Worm (Caenorhabditis elegans) whole organism, early embryonic: Measurements from ENCODE around the gene Y110A2AL.1.
A peak's percentile ranks its signal among the peaks of the same experiment; 100 is the strongest.

Source experiments
- B0310.2 ChIP-seq: sonication (generic microtip); optimal IDR thresholded peaks from 2 replicates; lab custom pipeline; 2016; ENCODE audit warnings: mild to moderate bottlenecking, missing genetic modification characterization, missing compliant biosample characterization
- F13C5.2 ChIP-seq: sonication (generic microtip); optimal IDR thresholded peaks from 2 replicates; lab custom pipeline; 2017; ENCODE audit warnings: mild to moderate bottlenecking, missing genetic modification characterization, inconsistent platforms, missing compliant biosample characterization
- aly-1 ChIP-seq: sonication (generic microtip); optimal IDR thresholded peaks from 2 replicates; lab custom pipeline; 2016; ENCODE audit warnings: missing genetic modification characterization, missing compliant biosample characterization
- ama-1 ChIP-seq: fragments of 150-350 bp; optimal IDR thresholded peaks from 2 replicates; lab custom pipeline; 2014
- ceh-13 ChIP-seq: fragments of 200-800 bp; sonication (Bioruptor generic); optimal IDR thresholded peaks from 2 replicates; lab custom pipeline; 2018; ENCODE audit warnings: mild to moderate bottlenecking, missing genetic modification characterization, missing compliant biosample characterization
- ceh-36 ChIP-seq: sonication (generic microtip); optimal IDR thresholded peaks from 2 replicates; lab custom pipeline; 2016; ENCODE audit warnings: missing genetic modification characterization, inconsistent platforms, missing compliant biosample characterization
- ets-7 ChIP-seq: sonication (generic microtip); optimal IDR thresholded peaks from 2 replicates; lab custom pipeline; 2016; ENCODE audit warnings: missing genotype, missing genetic modification characterization, missing compliant biosample characterization
- flt-1 ChIP-seq: fragments of 200-800 bp; sonication (Bioruptor generic); IDR thresholded peaks from 2 replicates; pipeline ENCODE4 v1.3.6; 2022; ENCODE audit warnings: missing genetic modification characterization, missing compliant biosample characterization
- hmbx-1 ChIP-seq: sonication (generic microtip); optimal IDR thresholded peaks from 2 replicates; lab custom pipeline; 2016; ENCODE audit warnings: mild to moderate bottlenecking, missing genetic modification characterization, missing compliant biosample characterization
- hmg-4 ChIP-seq: fragments of 200-800 bp; sonication (Bioruptor generic); optimal IDR thresholded peaks from 2 replicates; lab custom pipeline; 2018; ENCODE audit warnings: mild to moderate bottlenecking, missing genetic modification characterization, missing compliant biosample characterization
- hnd-1 ChIP-seq: sonication (generic microtip); optimal IDR thresholded peaks from 2 replicates; lab custom pipeline; 2016; ENCODE audit warnings: missing genetic modification characterization, missing compliant biosample characterization
- pes-1 ChIP-seq: fragments of 200-800 bp; sonication (Bioruptor generic); IDR thresholded peaks from 2 replicates; pipeline ENCODE4 v1.3.6; 2022; ENCODE audit warnings: missing genetic modification reagents, missing genetic modification characterization, missing compliant biosample characterization
- scrt-1 ChIP-seq: fragments of 200-800 bp; sonication (Bioruptor generic); IDR thresholded peaks from 2 replicates; pipeline ENCODE4 v1.3.6; 2022; ENCODE audit warnings: missing genetic modification characterization, missing compliant biosample characterization
- sea-1 ChIP-seq: fragments of 200-800 bp; sonication (Bioruptor generic); conservative IDR thresholded peaks from 2 replicates; pipeline ENCODE4 v1.3.6; 2022; ENCODE audit warnings: missing genetic modification characterization, missing compliant biosample characterization
- tbx-11 ChIP-seq: fragments of 200-800 bp; sonication (Bioruptor generic); IDR thresholded peaks from 2 replicates; pipeline ENCODE4 v1.3.6; 2022; ENCODE audit warnings: missing genetic modification characterization, missing compliant biosample characterization
- tbx-37 ChIP-seq: fragments of 200-800 bp; sonication (Bioruptor generic); conservative IDR thresholded peaks from 2 replicates; pipeline ENCODE4 v1.3.6; 2022; ENCODE audit warnings: missing genetic modification reagents, missing genetic modification characterization, missing compliant biosample characterization
- tra-4 ChIP-seq: sonication (generic microtip); optimal IDR thresholded peaks from 2 replicates; lab custom pipeline; 2017; ENCODE audit warnings: missing genetic modification characterization, missing compliant biosample characterization

Y110A2AL.1 gene

ce11 chrII:2859873-2860821 lies 14.8 kb upstream of the Y110A2AL.1 start:
- TF ChIP-seq ets-7 (tag; lab: Kevin White, UChicago) (no peak), hnd-1 (no peak), F13C5.2 (no peak), scrt-1 (GFP tag; lab: Robert Waterston, UW) (peak; percentile 69), tbx-11 (0 out of 2 replicates have a peak, but pooled peaks have one; percentile 12), ama-1 (no peak), B0310.2 (tag; lab: Kevin White, UChicago) (no peak), hmg-4 (GFP tag; lab: Kevin White, UChicago) (peak; percentile 35), pes-1 (GFP tag; lab: Robert Waterston, UW) (peak; percentile 64), ceh-13 (GFP tag; lab: Kevin White, UChicago) (peak; percentile 7), aly-1 (tag; lab: Kevin White, UChicago) (peak; percentile 40), ceh-36 (tag; lab: Kevin White, UChicago) (no peak), tra-4 (tag; lab: Kevin White, UChicago) (no peak), flt-1 (GFP tag; lab: Robert Waterston, UW) (no peak), tbx-37 (GFP tag; lab: Robert Waterston, UW) (no peak), hmbx-1 (tag; lab: Kevin White, UChicago) (peak; percentile 1)

DNA sequence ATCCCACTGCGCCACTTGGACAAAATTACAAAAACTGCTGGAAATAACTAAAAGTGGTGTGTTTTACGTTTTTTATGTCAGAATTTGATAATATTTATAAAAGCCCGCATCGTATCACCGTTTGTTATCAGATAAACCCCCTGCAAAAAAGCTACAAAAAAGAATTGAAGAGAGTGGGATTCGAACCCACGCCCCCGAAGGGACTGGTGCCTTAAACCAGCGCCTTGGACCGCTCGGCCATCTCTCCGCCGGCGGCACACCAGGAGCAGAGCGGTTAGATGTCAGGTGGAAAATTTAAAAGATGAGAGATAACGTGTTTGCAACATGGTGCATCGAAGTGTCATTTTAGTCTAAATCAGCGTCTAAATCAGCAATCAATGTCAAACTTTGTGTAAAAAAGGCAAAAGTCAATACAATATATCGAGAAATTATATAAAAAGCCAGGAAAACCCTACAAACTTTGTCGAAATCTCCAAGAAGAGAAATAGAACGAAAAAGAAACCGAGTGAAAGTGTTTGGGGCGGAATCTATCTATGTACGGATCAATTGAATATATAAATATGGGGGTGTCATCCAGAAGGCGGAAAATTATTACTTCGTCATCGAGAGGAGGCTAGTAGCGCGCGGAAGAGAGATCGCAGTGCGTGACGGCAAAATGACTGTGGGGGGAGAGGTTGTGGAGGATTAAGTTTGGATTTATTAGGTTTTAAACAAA lies 13.4 kb upstream of the Y110A2AL.1 start:
- TF ChIP-seq pes-1 (GFP tag; lab: Robert Waterston, UW), result 0 out of 2 replicates have a peak, but pooled peaks have one; percentile 18
- no peak for TF ChIP-seq ceh-36 (tag; lab: Kevin White, UChicago)
- peak; percentile 44; the same call in 1 of the 2 replicates for TF ChIP-seq tbx-11
- TF ChIP-seq ama-1, result no peak
- TF ChIP-seq F13C5.2, result peak; percentile 37

ce11 chrII:2862557-2863035 lies 12.3 kb upstream of the Y110A2AL.1 start:
- TF ChIP-seq scrt-1 (GFP tag; lab: Robert Waterston, UW) (no peak), tbx-37 (GFP tag; lab: Robert Waterston, UW) (no peak), flt-1 (GFP tag; lab: Robert Waterston, UW) (no peak), ceh-36 (tag; lab: Kevin White, UChicago) (peak; percentile 90), hmbx-1 (tag; lab: Kevin White, UChicago) (no peak)

DNA sequence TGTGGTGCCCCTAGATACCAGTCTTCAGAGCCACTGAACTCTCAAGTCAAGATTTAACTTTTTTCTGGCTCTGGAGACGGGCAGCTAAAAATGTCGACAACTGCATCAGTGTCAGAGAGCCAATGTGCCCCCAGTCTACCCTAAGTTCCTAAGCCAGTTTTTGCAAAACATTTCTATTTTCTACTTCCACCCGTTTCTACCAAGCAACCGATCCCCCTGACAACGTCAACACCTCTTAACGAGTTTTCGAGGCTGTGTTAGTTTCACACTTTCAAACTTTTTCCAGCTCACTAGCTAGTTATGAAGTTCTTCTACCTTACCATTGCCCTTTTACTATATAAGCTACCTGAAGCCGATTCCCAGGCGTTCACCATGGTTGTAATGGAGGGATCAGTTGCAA lies 10.7 kb upstream of the Y110A2AL.1 start, which contains the start of gene Y110A2AL.5:
Gene Y110A2AL.5 (plus strand): TSS at position 301 of the 400 bp plus-strand sequence.
- no peak for TF ChIP-seq B0310.2 (tag; lab: Kevin White, UChicago)
- TF ChIP-seq ama-1, result no peak
- no peak for TF ChIP-seq tra-4 (tag; lab: Kevin White, UChicago)
- TF ChIP-seq flt-1 (GFP tag; lab: Robert Waterston, UW), result no peak
- TF ChIP-seq hnd-1, result no peak
- no peak for TF ChIP-seq hmbx-1 (tag; lab: Kevin White, UChicago)
- no peak for TF ChIP-seq pes-1 (GFP tag; lab: Robert Waterston, UW)
- TF ChIP-seq scrt-1 (GFP tag; lab: Robert Waterston, UW), result no peak
- no peak for TF ChIP-seq ets-7 (tag; lab: Kevin White, UChicago)
- TF ChIP-seq aly-1 (tag; lab: Kevin White, UChicago), result no peak
- TF ChIP-seq F13C5.2, result no peak
- no peak for TF ChIP-seq ceh-13 (GFP tag; lab: Kevin White, UChicago)
- TF ChIP-seq tbx-11, result no peak
- no peak for TF ChIP-seq tbx-37 (GFP tag; lab: Robert Waterston, UW)

DNA sequence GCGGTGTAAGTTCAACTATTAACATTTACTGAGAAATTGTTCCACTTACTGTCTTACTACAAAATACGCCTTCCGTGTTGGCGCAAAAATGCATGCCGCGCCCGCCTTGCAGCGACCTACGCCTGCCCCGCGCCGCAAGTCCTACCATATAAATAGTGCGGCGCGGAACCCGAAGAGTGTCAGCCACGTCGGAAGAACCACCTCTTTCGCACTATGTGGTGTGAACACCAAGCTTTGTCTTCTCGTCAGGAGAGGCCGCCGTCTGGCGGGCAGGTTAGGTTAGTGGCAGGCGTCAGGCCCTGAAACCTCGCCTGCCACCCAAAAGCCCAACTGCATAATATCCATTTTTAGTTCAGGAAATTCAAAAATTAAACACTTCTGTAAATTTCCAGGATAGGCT lies 9.5 kb upstream of the Y110A2AL.1 start:
- TF ChIP-seq hmg-4 (GFP tag; lab: Kevin White, UChicago) (no peak), ama-1 (no peak)

DNA sequence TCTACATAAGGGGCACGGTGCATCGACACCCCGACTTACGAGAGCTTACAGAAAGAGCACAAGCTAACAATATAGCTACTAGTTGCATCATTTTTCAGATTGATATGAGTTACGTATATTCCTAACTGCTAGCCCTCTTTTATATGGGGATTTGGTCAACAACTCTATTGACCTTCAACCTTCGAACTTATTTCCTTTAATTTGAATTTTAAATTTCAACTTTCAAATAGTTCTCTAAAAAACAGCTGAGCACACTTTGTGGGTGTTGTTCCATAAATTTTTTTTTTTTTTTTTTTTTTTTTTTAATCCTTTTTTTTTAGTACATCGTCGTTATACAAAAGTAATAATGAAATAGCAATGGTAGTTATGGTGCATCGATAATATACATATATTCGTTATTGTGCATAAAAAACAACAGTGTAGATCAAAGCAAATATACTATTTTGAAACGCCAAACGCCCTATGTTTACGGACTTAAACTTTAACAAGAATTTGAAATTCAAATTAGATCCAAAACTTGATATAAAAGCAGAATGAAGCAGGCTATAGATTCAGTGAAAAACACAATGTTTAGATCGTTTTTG lies 8.3 kb upstream of the Y110A2AL.1 start, which contains the start of the genes Y110A2AL.9 and Y110A2AL.3:
Gene Y110A2AL.9 (minus strand): TSS at position 101 of the 584 bp plus-strand sequence.
Gene Y110A2AL.3 (plus strand): TSS at position 534 of the 584 bp plus-strand sequence.
- TF ChIP-seq pes-1 (GFP tag; lab: Robert Waterston, UW), result no peak
- TF ChIP-seq sea-1, result no peak
- TF ChIP-seq aly-1 (tag; lab: Kevin White, UChicago), result no peak
- no peak for TF ChIP-seq ceh-13 (GFP tag; lab: Kevin White, UChicago)
- TF ChIP-seq ets-7 (tag; lab: Kevin White, UChicago), result no peak

ce11 chrII:2867701-2868100 lies 7.2 kb upstream of the Y110A2AL.1 start, which contains the start of gene Y110A2AL.2:
TSS of gene Y110A2AL.2 (plus strand) at chrII:2868001.
- TF ChIP-seq B0310.2 (tag; lab: Kevin White, UChicago), result no peak
- no peak for TF ChIP-seq scrt-1 (GFP tag; lab: Robert Waterston, UW)
- TF ChIP-seq ceh-13 (GFP tag; lab: Kevin White, UChicago), result no peak
- no peak for TF ChIP-seq F13C5.2
- no peak for TF ChIP-seq pes-1 (GFP tag; lab: Robert Waterston, UW)
- no peak for TF ChIP-seq hnd-1
- TF ChIP-seq tra-4 (tag; lab: Kevin White, UChicago), result no peak
- TF ChIP-seq hmg-4 (GFP tag; lab: Kevin White, UChicago), result no peak
- TF ChIP-seq hmbx-1 (tag; lab: Kevin White, UChicago), result no peak
- no peak for TF ChIP-seq ama-1
